Fruit fly (Drosophila melanogaster): Measurements from ENCODE around the gene chinmo.

Gene chinmo

DNA sequence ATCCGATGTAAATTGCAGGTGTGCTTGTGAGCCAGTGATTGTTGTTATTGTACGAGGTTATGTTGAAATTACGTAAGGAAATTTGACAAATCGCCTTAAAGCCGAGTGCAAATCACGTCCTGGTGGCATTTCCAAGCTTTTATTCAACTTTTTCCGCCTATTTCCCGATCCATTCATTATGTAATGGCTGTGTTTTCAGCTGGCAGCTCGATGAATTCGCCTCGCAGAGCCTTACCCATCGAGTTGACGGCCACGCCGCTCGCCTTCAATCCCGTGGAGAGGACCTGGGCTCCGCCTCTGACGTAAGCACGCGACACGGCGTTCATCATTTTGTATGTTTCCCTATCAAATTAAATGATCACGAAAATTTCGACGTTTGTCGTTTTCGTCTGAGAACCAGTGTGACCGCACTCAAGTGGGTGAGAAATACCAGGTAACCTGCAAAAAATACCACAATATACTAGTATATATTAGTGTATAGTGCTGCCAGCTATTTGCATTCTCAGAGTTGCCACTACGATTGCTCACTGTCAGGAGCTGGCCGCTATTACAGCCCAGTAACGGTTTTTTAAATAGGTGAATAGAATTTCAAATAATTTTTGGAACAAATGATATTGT, 37.2 kb upstream of the chinmo start, which contains the start of gene RFeSP (continued):
- TF ChIP-seq Dad (GFP tag; optimal IDR thresholded peaks at IDR 0.05) (no peak), CG17359 (tag; optimal IDR thresholded peaks at IDR 0.05) (no peak), Eip74EF (GFP tag; optimal IDR thresholded peaks at IDR 0.05) (no peak), CG10959 (GFP tag; IDR thresholded peaks at IDR 0.05) (no peak), zen2 (GFP tag; IDR thresholded peaks at IDR 0.05; ENCODE audit: partially characterized antibody) (no peak), danr (GFP tag; IDR thresholded peaks at IDR 0.05) (no peak), CG4854 (GFP tag; optimal IDR thresholded peaks at IDR 0.05) (no peak), CG11504 (tag; optimal IDR thresholded peaks at IDR 0.05) (peak; percentile 45), CG18476 (GFP tag; optimal IDR thresholded peaks at IDR 0.05) (no peak), emc (GFP tag; optimal IDR thresholded peaks at IDR 0.05) (no peak), E2f2 (GFP tag; IDR thresholded peaks at IDR 0.05) (peak; percentile 81), CG9932 (GFP tag; IDR thresholded peaks at IDR 0.05) (0 out of 2 replicates have a peak, but pooled peaks have one; percentile 7), CG16813 (GFP tag; IDR thresholded peaks at IDR 0.05; ENCODE audit: partially characterized antibody) (0 out of 3 replicates have a peak, but pooled peaks have one; percentile 26), CG10979 (tag; optimal IDR thresholded peaks at IDR 0.05) (no peak), pho (GFP tag; optimal IDR thresholded peaks at IDR 0.05) (no peak), chm (GFP tag; IDR thresholded peaks at IDR 0.05) (no peak), CG1603 (tag; optimal IDR thresholded peaks at IDR 0.05) (peak; percentile 88), Hsf (GFP tag; optimal IDR thresholded peaks at IDR 0.05) (no peak), Mad (GFP tag; optimal IDR thresholded peaks at IDR 0.05) (peak; percentile 48), da (GFP tag; optimal IDR thresholded peaks at IDR 0.05) (no peak), Side (GFP tag; optimal IDR thresholded peaks at IDR 0.05) (no peak), NC2β (GFP tag; optimal IDR thresholded peaks at IDR 0.05) (peak; percentile 38), CG13894 (tag; optimal IDR thresholded peaks at IDR 0.05) (peak; percentile 37), CG34422 (GFP tag; IDR thresholded peaks at IDR 0.05) (0 out of 3 replicates have a peak, but pooled peaks have one; percentile 50), Med (GFP tag) (peak; percentile 88), chn (GFP tag; optimal IDR thresholded peaks at IDR 0.05) (no peak), caup (GFP tag; optimal IDR thresholded peaks at IDR 0.05; ENCODE audit: severe bottlenecking) (peak; percentile 12), CrebB (tag; optimal IDR thresholded peaks at IDR 0.05) (no peak), Rfx (GFP tag; IDR thresholded peaks at IDR 0.05) (0 out of 2 replicates have a peak, but pooled peaks have one; percentile 19), bab2 (GFP tag; optimal IDR thresholded peaks at IDR 0.05) (no peak), CG9437 (GFP tag; optimal IDR thresholded peaks at IDR 0.05) (peak; percentile 48), Antp (GFP tag; optimal IDR thresholded peaks at IDR 0.05) (no peak), CG3726 (GFP tag; IDR thresholded peaks at IDR 0.05) (no peak), CG2712 (tag; optimal IDR thresholded peaks at IDR 0.05) (peak; percentile 43), Hmr (GFP tag; optimal IDR thresholded peaks at IDR 0.05) (peak; percentile 70), nau (GFP tag; optimal IDR thresholded peaks at IDR 0.05) (no peak), Aef1 (GFP tag; IDR thresholded peaks at IDR 0.05) (no peak), CG18011 (GFP tag; optimal IDR thresholded peaks at IDR 0.05) (peak; percentile 100), Dref (GFP tag; IDR thresholded peaks at IDR 0.05) (peak; percentile 43; the same call in 1 of the 2 replicates), Opbp (GFP tag; IDR thresholded peaks at IDR 0.05; ENCODE audit: partially characterized antibody) (peak; percentile 21; the same call in 1 of the 3 replicates), CG3065 (GFP tag; optimal IDR thresholded peaks at IDR 0.05) (no peak), Hr78 (GFP tag; optimal IDR thresholded peaks at IDR 0.05) (no peak), Dp (GFP tag; optimal IDR thresholded peaks at IDR 0.05) (peak; percentile 79), CG17829 (tag; optimal IDR thresholded peaks at IDR 0.05) (peak; percentile 49), CG2116 (GFP tag; optimal IDR thresholded peaks at IDR 0.05) (peak; percentile 66), CG6254 (GFP tag; optimal IDR thresholded peaks at IDR 0.05) (no peak), kni (GFP tag; optimal IDR thresholded peaks at IDR 0.05) (no peak), CG1233 (GFP tag; optimal IDR thresholded peaks at IDR 0.05) (no peak), MESR4 (GFP tag; optimal IDR thresholded peaks at IDR 0.05) (peak; percentile 94)
